ENCODE assay signal across 2 worm cellular contexts in the genomic region with DNA sequence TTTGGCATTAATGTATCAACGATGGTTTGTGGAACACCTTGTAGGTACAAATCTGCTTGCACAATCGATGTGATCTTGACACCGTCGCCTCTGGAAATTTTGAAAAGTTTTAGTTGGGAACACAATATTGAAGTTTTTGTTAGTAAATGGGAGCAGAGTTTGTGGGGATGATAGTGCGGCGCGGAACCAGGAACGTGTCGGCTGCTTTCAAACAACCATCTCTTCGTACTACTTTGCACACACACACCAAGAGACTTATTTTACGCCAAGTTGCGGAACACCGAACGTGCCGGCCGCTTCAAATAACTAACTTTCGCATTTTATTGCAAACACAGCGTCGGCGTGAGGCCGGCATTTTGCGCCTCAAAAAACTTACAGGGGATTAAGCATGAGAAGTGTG.
TF ChIP-seq lines count a peak whose summit lies in the region.

No protein-coding gene starts in this region.

TF ChIP-seq in whole organism, L1 larva, 84 proteins besides CTCF, POLR2A, EP300 and RAD21:
- TF ChIP-seq aly-2 (tag; optimal IDR thresholded peaks at IDR 0.05; lab: Kevin White, UChicago): no peak
- TF ChIP-seq snpc-4 (tag; optimal IDR thresholded peaks at IDR 0.05; lab: Kevin White, UChicago): peak; percentile 45

TF ChIP-seq in whole organism, L2 larva, 48 proteins besides CTCF, POLR2A, EP300 and RAD21:
- TF ChIP-seq nhr-237 (tag; optimal IDR thresholded peaks at IDR 0.05; lab: Kevin White, UChicago): no peak
- TF ChIP-seq snpc-4 (tag; optimal IDR thresholded peaks at IDR 0.05; lab: Kevin White, UChicago): peak; percentile 58
- TF ChIP-seq nhr-25 (tag; optimal IDR thresholded peaks at IDR 0.05; lab: Kevin White, UChicago): no peak
- TF ChIP-seq sma-9 (GFP tag; optimal IDR thresholded peaks at IDR 0.05; lab: Kevin White, UChicago): no peak
- no peak for TF ChIP-seq sma-9 (tag; optimal IDR thresholded peaks at IDR 0.05; lab: Kevin White, UChicago)
